Fruit fly (Drosophila melanogaster): ENCODE measurements around the gene Chs2.

The Chs2 gene

dm6 chr3L:21972162-21973022, 10.2 kb downstream of the Chs2 start:
- TF ChIP-seq insv (optimal IDR thresholded peaks at IDR 0.05) = no peak
- TF ChIP-seq psq (optimal IDR thresholded peaks at IDR 0.05) = no peak
- no peak for TF ChIP-seq h (optimal IDR thresholded peaks at IDR 0.05)
- TF ChIP-seq ttk (optimal IDR thresholded peaks at IDR 0.05) = no peak
- no peak for TF ChIP-seq Myc (optimal IDR thresholded peaks at IDR 0.05)
- no peak for TF ChIP-seq Sin3A (optimal IDR thresholded peaks at IDR 0.05)

dm6 chr3L:21973640-21974039, 11.4 kb downstream of the Chs2 start:
- TF ChIP-seq h (optimal IDR thresholded peaks at IDR 0.05) = no peak

DNA sequence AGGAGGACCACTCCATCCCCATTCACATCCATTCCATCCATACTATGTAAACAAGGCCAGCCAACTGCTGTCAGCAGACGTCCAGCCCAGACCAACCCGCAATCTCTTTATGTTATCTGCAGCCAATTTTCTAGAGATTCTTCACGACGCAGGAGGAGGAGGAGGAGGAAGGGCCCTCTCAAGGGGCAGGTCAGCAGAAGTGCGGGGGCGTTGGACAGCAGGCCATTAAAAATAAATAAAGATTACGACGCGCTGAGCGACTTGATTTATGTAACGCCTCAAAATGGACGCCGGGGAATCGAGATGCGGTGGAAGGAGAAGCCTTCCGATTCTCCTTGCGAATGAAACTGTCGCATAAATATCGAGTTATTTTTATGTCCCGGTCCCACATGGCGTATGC, 17.6 kb downstream of the Chs2 start:
- no peak for TF ChIP-seq psq (optimal IDR thresholded peaks at IDR 0.05)
- no peak for TF ChIP-seq h (optimal IDR thresholded peaks at IDR 0.05)
- TF ChIP-seq insv (optimal IDR thresholded peaks at IDR 0.05) = no peak
- TF ChIP-seq Sin3A (optimal IDR thresholded peaks at IDR 0.05) = no peak
- TF ChIP-seq ttk (optimal IDR thresholded peaks at IDR 0.05) = no peak
- no peak for TF ChIP-seq Myc (optimal IDR thresholded peaks at IDR 0.05)

dm6 chr3L:21984910-21985309, 22.7 kb downstream of the Chs2 start, which contains the start of gene Act79B:
Act79B (plus strand) TSS chr3L:21985210.
- TF ChIP-seq Sin3A (optimal IDR thresholded peaks at IDR 0.05) (no peak), ttk (optimal IDR thresholded peaks at IDR 0.05) (no peak)

dm6 chr3L:21994000-21994399, 31.8 kb downstream of the Chs2 start:
- TF ChIP-seq Myc (optimal IDR thresholded peaks at IDR 0.05) = no peak
- no peak for TF ChIP-seq Sin3A (optimal IDR thresholded peaks at IDR 0.05)
- TF ChIP-seq ttk (optimal IDR thresholded peaks at IDR 0.05) = no peak
- no peak for TF ChIP-seq h (optimal IDR thresholded peaks at IDR 0.05)
- TF ChIP-seq insv (optimal IDR thresholded peaks at IDR 0.05) = no peak
- no peak for TF ChIP-seq psq (optimal IDR thresholded peaks at IDR 0.05)

DNA sequence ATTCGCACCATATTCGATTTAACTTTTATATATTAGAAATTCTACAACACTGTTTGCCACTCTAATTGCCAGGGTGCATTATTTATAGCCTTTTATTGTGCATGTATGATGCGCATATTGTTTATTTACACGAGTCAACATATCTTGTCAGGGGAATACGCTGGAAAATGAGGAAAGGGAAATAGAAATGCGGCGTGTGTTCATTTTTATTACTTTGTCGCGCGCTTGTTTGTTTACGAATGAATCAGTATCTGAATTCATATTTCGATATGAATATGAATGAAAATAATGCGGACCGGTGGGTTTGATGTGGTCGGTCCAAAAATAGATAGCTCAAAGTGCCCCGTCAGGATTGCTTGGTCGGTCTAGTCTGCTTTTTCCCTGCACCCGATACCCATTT, 43.9 kb downstream of the Chs2 start:
- TF ChIP-seq psq (optimal IDR thresholded peaks at IDR 0.05) (no peak), Myc (optimal IDR thresholded peaks at IDR 0.05) (no peak), ttk (optimal IDR thresholded peaks at IDR 0.05) (no peak), Sin3A (optimal IDR thresholded peaks at IDR 0.05) (no peak), insv (optimal IDR thresholded peaks at IDR 0.05) (no peak), h (optimal IDR thresholded peaks at IDR 0.05) (no peak)

Data from Kc167 (cell line).